Worm (Caenorhabditis elegans): ENCODE results near the gene kel-1.

kel-1 gene

DNA sequence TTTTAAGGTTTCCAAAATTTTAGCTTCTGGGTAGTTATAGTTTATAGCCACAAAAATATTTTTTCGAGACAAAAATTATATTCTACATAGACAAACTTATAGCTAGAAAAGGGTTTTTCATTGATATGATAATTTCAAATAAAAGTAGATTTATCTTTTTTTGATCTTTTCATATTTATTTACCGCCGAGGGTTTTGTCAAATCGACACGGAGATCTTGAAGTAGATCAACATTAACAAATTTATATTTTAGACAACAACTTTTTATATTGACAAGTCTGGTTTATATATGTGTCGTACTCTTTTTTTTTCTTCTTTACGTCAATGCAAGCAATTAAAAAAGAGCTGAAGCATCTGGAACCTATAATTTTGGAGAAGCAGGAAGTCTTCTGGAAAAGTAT lies 29.9 kb upstream of the kel-1 start:
- TF ChIP-seq zag-1 (tag; optimal IDR thresholded peaks at IDR 0.05): no peak
- TF ChIP-seq fkh-4 (tag; optimal IDR thresholded peaks at IDR 0.05; ENCODE audit: borderline replicate concordance): peak; percentile 38

DNA sequence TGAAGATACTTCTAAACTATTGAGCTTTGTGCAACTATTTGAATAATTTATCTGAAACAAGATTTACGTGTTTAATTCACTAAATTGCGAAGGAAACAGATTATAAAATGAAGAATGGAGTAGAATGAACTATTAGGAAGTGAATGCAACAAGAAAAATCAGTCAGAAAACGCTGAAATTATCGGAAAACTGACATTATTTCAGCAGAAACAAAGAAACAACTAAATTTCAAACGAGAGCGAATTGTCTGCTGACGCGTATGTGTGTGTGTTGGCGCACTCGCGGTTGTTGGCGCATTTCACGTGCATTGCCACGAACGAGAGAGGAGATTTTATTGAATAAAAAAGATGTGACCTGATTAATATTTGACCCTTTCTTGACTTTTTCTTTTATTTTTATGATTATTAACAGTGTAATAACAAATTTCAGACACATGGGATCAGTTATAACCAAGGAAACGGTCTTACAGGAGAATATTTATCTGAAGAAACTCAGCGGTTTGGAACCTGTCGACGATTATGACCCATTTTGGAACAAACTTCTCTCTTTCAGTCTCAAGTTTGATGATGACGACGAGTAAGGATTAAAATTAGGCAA lies 12.8 kb upstream of the kel-1 start, which contains the start of the genes trr-1 and C47D12.2:
trr-1 (minus strand) TSS at position 51 of the 597 bp plus-strand sequence.
C47D12.2 (plus strand) TSS at position 430 of the 597 bp plus-strand sequence.
- TF ChIP-seq xbp-1 (tag; optimal IDR thresholded peaks at IDR 0.05): peak; percentile 79
- no peak for TF ChIP-seq nhr-90 (tag; optimal IDR thresholded peaks at IDR 0.05; ENCODE audit: poor library complexity)
- TF ChIP-seq nhr-77 (tag; optimal IDR thresholded peaks at IDR 0.05): peak; percentile 26
- TF ChIP-seq unc-130 (tag; optimal IDR thresholded peaks at IDR 0.05): peak; percentile 24
- peak; percentile 36 for TF ChIP-seq lir-3 (tag; optimal IDR thresholded peaks at IDR 0.05; ENCODE audit: poor library complexity)
- peak; percentile 81 to 88 (median 87) for TF ChIP-seq dpl-1 (GFP tag; optimal IDR thresholded peaks at IDR 0.05)
- peak; percentile 14 for TF ChIP-seq fkh-4 (tag; optimal IDR thresholded peaks at IDR 0.05; ENCODE audit: borderline replicate concordance)
- TF ChIP-seq egl-13 (tag; optimal IDR thresholded peaks at IDR 0.05): peak; percentile 2
- peak; percentile 62 for TF ChIP-seq lin-15B (tag; optimal IDR thresholded peaks at IDR 0.05)
- peak; percentile 82 for TF ChIP-seq C16A3.4 (tag; optimal IDR thresholded peaks at IDR 0.05)
- TF ChIP-seq elt-2 (tag; optimal IDR thresholded peaks at IDR 0.05): peak; percentile 5
- no peak for TF ChIP-seq snpc-4 (tag; optimal IDR thresholded peaks at IDR 0.05)
- peak; percentile 58 for TF ChIP-seq hpl-2 (GFP tag; optimal IDR thresholded peaks at IDR 0.05)
- TF ChIP-seq rnt-1 (tag; optimal IDR thresholded peaks at IDR 0.05): peak; percentile 87
- no peak for TF ChIP-seq tbx-2 (tag; optimal IDR thresholded peaks at IDR 0.05)
- TF ChIP-seq lin-35 (GFP tag; optimal IDR thresholded peaks at IDR 0.05): peak; percentile 85 to 91
- peak; percentile 68 for TF ChIP-seq swsn-7 (tag; optimal IDR thresholded peaks at IDR 0.05)
- TF ChIP-seq snu-23 (GFP tag; optimal IDR thresholded peaks at IDR 0.05): peak; percentile 82
- TF ChIP-seq isw-1 (GFP tag; IDR thresholded peaks at IDR 0.05): peak; percentile 47
- TF ChIP-seq nhr-19 (GFP tag; conservative IDR thresholded peaks at IDR 0.05): peak; percentile 68
- no peak for TF ChIP-seq nhr-71 (tag; optimal IDR thresholded peaks at IDR 0.05)
- TF ChIP-seq skn-1 (tag; optimal IDR thresholded peaks at IDR 0.05): peak; percentile 84
- TF ChIP-seq elt-3 (tag; optimal IDR thresholded peaks at IDR 0.05): no peak
- no peak for TF ChIP-seq zag-1 (tag; optimal IDR thresholded peaks at IDR 0.05)
- TF ChIP-seq nhr-47 (tag; optimal IDR thresholded peaks at IDR 0.05): no peak
- TF ChIP-seq nhr-85 (tag): peak; percentile 80
- TF ChIP-seq fkh-8 (tag; optimal IDR thresholded peaks at IDR 0.05): peak; percentile 26
- TF ChIP-seq unc-86 (tag; optimal IDR thresholded peaks at IDR 0.05): peak; percentile 48
- no peak for TF ChIP-seq C34B4.2 (tag; optimal IDR thresholded peaks at IDR 0.05)
- TF ChIP-seq efl-1 (optimal IDR thresholded peaks at IDR 0.05): peak; percentile 79 to 87
- TF ChIP-seq efl-1 (GFP tag; optimal IDR thresholded peaks at IDR 0.05 in 1 of 2): peak; percentile 85 to 98
- TF ChIP-seq ama-1 (optimal IDR thresholded peaks at IDR 0.05): peak; percentile 37
- peak; percentile 44 for TF ChIP-seq jun-1 (tag; optimal IDR thresholded peaks at IDR 0.05)
- peak; percentile 68 for TF ChIP-seq nhr-20 (tag; optimal IDR thresholded peaks at IDR 0.05)
- no peak for TF ChIP-seq ceh-63 (GFP tag; optimal IDR thresholded peaks at IDR 0.05)
- TF ChIP-seq F16B12.6 (tag; optimal IDR thresholded peaks at IDR 0.05): peak; percentile 64
- TF ChIP-seq aly-2 (tag; optimal IDR thresholded peaks at IDR 0.05): peak; percentile 49
- peak; percentile 39 for TF ChIP-seq lin-13 (GFP tag; optimal IDR thresholded peaks at IDR 0.05)
- TF ChIP-seq ceh-82 (tag; optimal IDR thresholded peaks at IDR 0.05): peak; percentile 42 to 77 (median 74)
- TF ChIP-seq lsy-2 (tag; optimal IDR thresholded peaks at IDR 0.05): peak in 1 of 2 experiments; percentile 84
- TF ChIP-seq ztf-11 (tag; optimal IDR thresholded peaks at IDR 0.05): peak in 1 of 2 experiments; percentile 28
- peak; percentile 59; the same call in 1 of the 2 replicates for TF ChIP-seq grh-1 (GFP tag; IDR thresholded peaks at IDR 0.05)
